Worm (Caenorhabditis elegans): Measurements from ENCODE around the gene rrsr-1.
A peak's percentile ranks its signal among the peaks of the same experiment; 100 is the strongest.

Gene rrsr-1

DNA sequence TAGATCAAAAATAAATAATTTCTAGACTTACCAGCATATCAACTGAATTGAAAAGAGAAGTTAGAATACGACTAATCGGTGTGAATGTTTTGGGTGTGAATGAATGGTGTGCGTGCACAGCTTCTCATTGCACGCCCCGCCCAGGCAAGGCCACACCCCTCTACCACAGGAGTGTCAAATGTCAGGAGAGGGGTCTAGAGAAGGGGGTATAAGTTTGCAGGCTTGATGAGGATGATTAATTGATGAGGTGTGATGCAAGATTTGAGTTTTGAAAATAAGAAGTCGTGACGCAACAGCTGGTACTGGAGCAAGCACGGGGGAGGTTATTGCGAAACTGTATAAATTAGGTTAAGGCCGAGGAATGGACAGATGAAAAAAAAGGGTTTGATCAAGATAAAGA lies 7.5 kb upstream of the rrsr-1 start, which contains the start of gene egl-1:
Gene egl-1 (minus strand): TSS at position 101 of the 400 bp plus-strand sequence.
- TF ChIP-seq repo-1 (tag; optimal IDR thresholded peaks at IDR 0.05): no peak
- TF ChIP-seq aptf-3 (GFP tag; IDR thresholded peaks at IDR 0.05): 0 out of 2 replicates have a peak, but pooled peaks have one; percentile 35

DNA sequence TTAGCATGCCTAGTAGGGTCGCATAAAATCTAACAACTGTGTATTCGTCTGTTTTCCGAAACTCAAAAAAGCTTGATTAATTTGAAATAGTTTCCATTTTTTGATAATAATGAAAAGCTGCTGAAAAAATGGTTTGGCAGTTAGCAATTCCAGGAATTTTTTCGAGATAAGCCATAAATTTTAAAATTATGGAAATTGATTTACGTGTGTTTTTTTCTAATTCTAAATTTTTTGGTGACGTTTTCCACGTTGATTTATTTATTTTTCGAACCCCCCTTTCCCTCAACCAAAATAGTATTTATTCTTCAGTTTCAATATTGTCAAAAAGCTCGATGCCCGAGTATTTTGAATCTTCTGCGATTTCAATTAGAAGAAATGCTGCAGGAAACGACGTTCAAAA lies 4.1 kb upstream of the rrsr-1 start, which contains the start of gene F23B12.1:
Gene F23B12.1 (plus strand): TSS at position 301 of the 400 bp plus-strand sequence.
- TF ChIP-seq aptf-3 (GFP tag; IDR thresholded peaks at IDR 0.05) (no peak), Y56A3A.18 (GFP tag; IDR thresholded peaks at IDR 0.05) (no peak), mxl-1 (tag; optimal IDR thresholded peaks at IDR 0.05) (no peak), lin-26 (GFP tag; IDR thresholded peaks at IDR 0.05) (no peak), zim-3 (tag; optimal IDR thresholded peaks at IDR 0.05) (no peak), hlh-26 (GFP tag; conservative IDR thresholded peaks at IDR 0.05) (no peak), F49E8.2 (tag; optimal IDR thresholded peaks at IDR 0.05; ENCODE audit: insufficient read depth) (no peak), madf-8 (GFP tag; conservative IDR thresholded peaks at IDR 0.05) (no peak), sea-2 (GFP tag; IDR thresholded peaks at IDR 0.05) (no peak), ztf-6 (GFP tag; IDR thresholded peaks at IDR 0.05) (no peak), dpff-1 (tag; optimal IDR thresholded peaks at IDR 0.05) (no peak), B0336.3 (GFP tag; IDR thresholded peaks at IDR 0.05) (no peak), snpc-3.4 (tag; optimal IDR thresholded peaks at IDR 0.05) (no peak), B0261.1 (tag; optimal IDR thresholded peaks at IDR 0.05) (no peak), egl-44 (GFP tag; IDR thresholded peaks at IDR 0.05) (no peak), tlf-1 (GFP tag; optimal IDR thresholded peaks at IDR 0.05) (no peak), snpc-4 (GFP tag; optimal IDR thresholded peaks at IDR 0.05) (no peak), snpc-4 (tag; optimal IDR thresholded peaks at IDR 0.05) (no peak), ceh-40 (GFP tag; IDR thresholded peaks at IDR 0.05) (no peak), lsy-27 (tag; optimal IDR thresholded peaks at IDR 0.05; ENCODE audit: borderline replicate concordance, insufficient read depth) (no peak)

DNA sequence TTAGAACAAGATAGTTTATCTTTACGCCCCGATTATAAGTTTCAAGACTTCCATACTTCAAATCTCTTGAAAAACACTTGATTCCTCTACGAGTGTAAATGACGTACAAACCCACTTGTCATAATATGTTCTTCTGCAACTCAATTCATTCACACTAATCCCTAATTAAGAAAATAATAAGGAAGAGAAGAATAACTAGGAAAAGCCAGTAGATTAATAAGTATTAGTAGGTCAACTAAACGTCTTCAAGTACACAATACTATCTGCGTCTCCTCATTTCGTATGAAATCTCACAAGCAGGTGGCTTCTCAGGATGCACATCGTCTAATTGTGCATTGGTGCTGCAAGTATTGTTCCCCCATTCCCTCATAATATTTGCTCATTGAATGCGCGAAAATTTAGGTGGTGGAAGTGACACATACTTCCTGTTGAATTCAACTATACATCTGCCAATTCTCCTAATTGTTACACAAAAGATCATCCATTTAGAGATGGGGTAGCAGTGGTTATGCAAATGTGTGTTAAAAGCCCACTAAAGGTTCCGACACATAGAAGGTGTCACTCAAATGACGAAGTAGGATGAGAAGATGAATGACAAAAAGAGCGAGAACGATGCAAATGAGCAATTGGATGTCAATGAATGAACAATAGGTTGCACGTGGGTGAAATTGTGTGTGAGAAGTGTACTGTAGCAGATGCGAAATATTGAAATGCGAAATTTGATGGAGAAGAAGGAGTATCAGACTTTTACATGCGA lies 2.4 kb upstream of the rrsr-1 start:
- no peak for TF ChIP-seq lin-54 (GFP tag; optimal IDR thresholded peaks at IDR 0.05)
- no peak for TF ChIP-seq F57A8.1 (GFP tag; optimal IDR thresholded peaks at IDR 0.05)
- TF ChIP-seq ztf-6 (GFP tag; IDR thresholded peaks at IDR 0.05): no peak
- TF ChIP-seq lag-1 (GFP tag; IDR thresholded peaks at IDR 0.05): no peak
- no peak for TF ChIP-seq hsf-1 (GFP tag; IDR thresholded peaks at IDR 0.05)
- TF ChIP-seq T26A5.8 (tag; optimal IDR thresholded peaks at IDR 0.05): no peak
- no peak for TF ChIP-seq aptf-3 (GFP tag; IDR thresholded peaks at IDR 0.05)

DNA sequence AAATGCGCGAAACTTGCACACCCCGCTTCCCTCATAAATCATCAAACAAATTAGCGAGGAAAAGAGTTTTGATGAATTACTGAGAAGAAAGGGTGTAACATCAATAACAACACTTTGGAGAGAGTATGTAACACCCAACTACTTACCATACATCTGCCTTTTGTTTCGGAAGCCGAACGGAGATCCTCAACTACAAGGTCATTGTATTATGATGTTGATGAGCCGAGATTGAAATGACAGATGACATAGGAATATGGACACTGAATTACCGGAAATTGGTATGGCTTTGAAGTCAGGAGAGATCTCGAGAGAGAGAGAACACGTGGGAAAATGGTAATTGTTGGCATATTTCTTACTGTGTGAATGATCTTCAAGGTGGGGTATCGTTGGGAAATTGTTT lies 1.2 kb upstream of the rrsr-1 start:
- TF ChIP-seq fkh-3 (tag; optimal IDR thresholded peaks at IDR 0.05) (no peak), ets-4 (GFP tag; optimal IDR thresholded peaks at IDR 0.05) (no peak), rpc-1 (optimal IDR thresholded peaks at IDR 0.05) (no peak), rpc-1 (tag; optimal IDR thresholded peaks at IDR 0.05) (no peak)

DNA sequence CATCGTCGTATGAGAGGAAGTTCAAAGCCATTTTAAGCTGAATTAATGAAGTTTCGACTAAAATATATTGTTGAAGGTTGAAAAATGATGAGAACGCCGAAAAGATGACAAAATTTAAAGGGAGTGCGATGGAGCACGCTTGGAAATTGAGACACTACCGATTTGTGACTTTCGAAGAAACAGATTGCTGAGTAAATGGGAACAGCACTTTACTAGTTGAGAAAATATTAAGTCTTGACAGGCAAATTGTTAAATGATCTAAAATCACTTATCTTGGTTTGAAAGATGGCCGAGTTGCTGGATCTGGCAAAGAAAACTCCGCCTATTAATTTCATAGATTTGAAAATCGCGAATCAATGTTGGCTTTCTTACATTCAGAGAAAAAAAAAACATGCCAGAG lies 1.5 kb downstream of the rrsr-1 start, which contains the start of gene rpoa-12:
Gene rpoa-12 (minus strand): TSS at position 37 of the 400 bp plus-strand sequence.
- no peak for TF ChIP-seq ztf-6 (GFP tag; IDR thresholded peaks at IDR 0.05)
- no peak for TF ChIP-seq mxl-1 (tag; optimal IDR thresholded peaks at IDR 0.05)
- TF ChIP-seq attf-6 (GFP tag; IDR thresholded peaks at IDR 0.05): 0 out of 2 replicates have a peak, but pooled peaks have one; percentile 10
- TF ChIP-seq zfh-2 (GFP tag; conservative IDR thresholded peaks at IDR 0.05): no peak
- TF ChIP-seq ZK185.1 (tag; optimal IDR thresholded peaks at IDR 0.05; ENCODE audit: poor library complexity, severe bottlenecking): no peak
- no peak for TF ChIP-seq nfya-2 (GFP tag; IDR thresholded peaks at IDR 0.05)
- no peak for TF ChIP-seq dox-1 (GFP tag; IDR thresholded peaks at IDR 0.05)
- TF ChIP-seq nhr-27 (tag; optimal IDR thresholded peaks at IDR 0.05): no peak
- TF ChIP-seq attf-5 (GFP tag; optimal IDR thresholded peaks at IDR 0.05): peak; percentile 8
- TF ChIP-seq rec-8 (tag; optimal IDR thresholded peaks at IDR 0.05): no peak
- no peak for TF ChIP-seq egrh-3 (GFP tag; IDR thresholded peaks at IDR 0.05)
- no peak for TF ChIP-seq snpc-4 (GFP tag; optimal IDR thresholded peaks at IDR 0.05)
- peak in 1 of 4 experiments; percentile 42 for TF ChIP-seq snpc-4 (tag; optimal IDR thresholded peaks at IDR 0.05)
- no peak for TF ChIP-seq madf-8 (GFP tag; conservative IDR thresholded peaks at IDR 0.05)
- no peak for TF ChIP-seq chd-7 (tag; optimal IDR thresholded peaks at IDR 0.05)
- TF ChIP-seq Y53G8AR.9 (GFP tag; conservative IDR thresholded peaks at IDR 0.05): no peak
